Worm (Caenorhabditis elegans): ENCODE data around the gene cpna-5.

cpna-5 gene

DNA sequence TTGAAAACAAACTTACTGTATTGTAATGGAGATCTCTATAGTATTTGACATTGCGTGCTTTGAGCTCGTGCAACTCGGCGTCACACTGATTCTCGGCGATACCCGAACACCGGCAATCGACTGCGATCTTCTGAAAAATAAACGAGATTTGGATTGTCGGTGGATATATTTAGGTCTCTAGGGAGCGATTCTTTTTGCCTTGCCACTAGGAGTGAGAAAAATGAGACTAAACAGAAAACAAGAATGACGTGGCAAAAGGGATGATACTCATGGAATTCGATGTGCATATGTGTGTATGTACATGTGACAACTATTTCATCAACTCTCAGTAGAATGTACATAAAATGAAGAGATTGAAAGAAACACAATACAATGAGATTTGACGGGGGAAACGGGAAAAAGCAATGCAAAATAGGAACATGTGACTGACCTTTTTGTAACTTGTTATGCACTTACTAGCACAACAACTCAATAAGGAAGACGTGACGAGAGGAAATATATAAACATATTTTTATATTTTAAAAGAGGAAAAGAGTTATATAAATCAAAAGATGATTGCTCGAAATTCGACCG lies 3.7 kb downstream of the cpna-5 start:
- TF ChIP-seq tra-4 (tag; optimal IDR thresholded peaks at IDR 0.05) (no peak), pes-1 (GFP tag; IDR thresholded peaks at IDR 0.05) (no peak), tbx-11 (GFP tag; IDR thresholded peaks at IDR 0.05) (no peak), hmg-4 (GFP tag; optimal IDR thresholded peaks at IDR 0.05) (no peak)

DNA sequence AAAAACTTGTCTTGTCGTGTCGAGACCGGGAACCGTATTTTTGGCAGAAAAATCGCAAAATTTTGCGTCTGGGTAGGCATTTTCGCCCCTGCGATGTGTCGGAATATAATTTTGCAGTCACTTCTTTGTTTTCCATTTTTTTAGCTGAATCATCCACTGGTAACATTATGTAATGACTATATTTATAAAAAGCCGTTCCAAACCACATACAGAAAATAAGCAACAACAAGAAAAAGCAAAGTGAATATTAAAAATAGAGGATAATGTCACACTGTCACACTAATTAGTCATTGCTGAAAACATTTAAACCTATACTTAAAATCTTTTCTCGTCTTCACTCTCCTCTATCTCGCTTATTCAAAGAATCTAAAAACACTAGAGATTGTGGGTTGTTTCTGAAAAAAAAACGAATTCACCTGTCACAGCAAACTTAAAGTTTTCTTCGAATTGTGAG lies 9.1 kb downstream of the cpna-5 start, which contains the start of gene sre-1:
Gene sre-1, plus strand, starts transcription at position 404 of the 454 bp plus-strand sequence.
- TF ChIP-seq aly-1 (tag; optimal IDR thresholded peaks at IDR 0.05) (no peak), hmbx-1 (tag; optimal IDR thresholded peaks at IDR 0.05) (no peak), ceh-36 (tag; optimal IDR thresholded peaks at IDR 0.05) (no peak), sea-1 (GFP tag; conservative IDR thresholded peaks at IDR 0.05) (no peak), hmg-4 (GFP tag; optimal IDR thresholded peaks at IDR 0.05) (no peak), ama-1 (optimal IDR thresholded peaks at IDR 0.05) (no peak), tbx-37 (GFP tag; conservative IDR thresholded peaks at IDR 0.05) (no peak), F13C5.2 (tag; optimal IDR thresholded peaks at IDR 0.05) (no peak), ceh-13 (GFP tag; optimal IDR thresholded peaks at IDR 0.05) (no peak), pes-1 (GFP tag; IDR thresholded peaks at IDR 0.05) (no peak), tbx-11 (GFP tag; IDR thresholded peaks at IDR 0.05) (no peak), hnd-1 (tag; optimal IDR thresholded peaks at IDR 0.05) (no peak), flt-1 (GFP tag; IDR thresholded peaks at IDR 0.05) (no peak)

DNA sequence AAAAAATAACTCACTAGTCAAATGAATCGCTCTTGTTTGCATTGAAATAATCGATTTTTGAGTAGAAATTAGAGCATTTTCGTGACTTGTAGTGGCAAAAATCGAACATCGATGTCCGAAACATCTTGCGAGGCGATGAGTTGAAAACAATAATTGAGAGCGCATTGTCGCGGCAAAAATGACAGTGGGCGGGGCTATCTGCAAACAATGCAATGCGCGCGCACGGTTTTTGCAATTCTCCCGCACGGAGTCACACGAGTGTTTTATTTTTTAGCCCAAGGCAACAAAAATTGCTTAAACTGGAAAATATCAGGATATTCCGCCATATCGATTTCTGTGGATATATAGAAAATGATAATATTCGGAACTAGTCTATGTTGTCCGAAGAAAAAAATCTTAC lies 9.9 kb downstream of the cpna-5 start, which contains the start of gene B0495.9:
Gene B0495.9, minus strand, starts transcription at position 171 of the 400 bp plus-strand sequence.
- TF ChIP-seq pes-1 (GFP tag; IDR thresholded peaks at IDR 0.05) (peak; percentile 91), tbx-11 (GFP tag; IDR thresholded peaks at IDR 0.05) (peak; percentile 84), ama-1 (optimal IDR thresholded peaks at IDR 0.05) (no peak), aly-1 (tag; optimal IDR thresholded peaks at IDR 0.05) (peak; percentile 83), B0310.2 (tag; optimal IDR thresholded peaks at IDR 0.05) (peak; percentile 76), hmbx-1 (tag; optimal IDR thresholded peaks at IDR 0.05) (peak; percentile 49), sea-1 (GFP tag; conservative IDR thresholded peaks at IDR 0.05) (peak; percentile 91), scrt-1 (GFP tag; IDR thresholded peaks at IDR 0.05) (peak; percentile 90), ceh-36 (tag; optimal IDR thresholded peaks at IDR 0.05) (peak; percentile 77), ets-7 (tag; optimal IDR thresholded peaks at IDR 0.05) (peak; percentile 91), hnd-1 (tag; optimal IDR thresholded peaks at IDR 0.05) (peak; percentile 77), tra-4 (tag; optimal IDR thresholded peaks at IDR 0.05) (peak; percentile 66), flt-1 (GFP tag; IDR thresholded peaks at IDR 0.05) (peak; percentile 85), ceh-13 (GFP tag; optimal IDR thresholded peaks at IDR 0.05) (peak; percentile 80), F13C5.2 (tag; optimal IDR thresholded peaks at IDR 0.05) (peak; percentile 95), hmg-4 (GFP tag; optimal IDR thresholded peaks at IDR 0.05) (peak; percentile 91), tbx-37 (GFP tag; conservative IDR thresholded peaks at IDR 0.05) (peak; percentile 81)

DNA sequence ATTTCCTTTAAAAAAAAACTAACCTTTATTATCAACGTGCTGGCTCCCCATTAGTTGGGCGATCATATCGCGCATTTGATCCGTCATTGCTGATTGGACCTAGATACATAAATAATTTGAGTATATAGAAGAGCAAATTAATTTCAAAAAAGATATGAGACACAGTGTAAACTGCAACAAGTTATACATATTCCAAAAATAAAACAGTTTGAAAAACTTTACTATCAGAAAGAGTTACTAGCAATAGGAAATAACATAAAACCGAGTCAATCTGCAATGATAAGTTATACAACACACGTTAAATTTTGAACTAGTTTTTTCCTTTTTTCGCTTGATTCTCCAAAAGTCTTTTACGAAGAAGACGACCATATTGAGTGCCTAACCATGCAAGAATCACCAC lies 11.0 kb downstream of the cpna-5 start, which contains the start of gene luc-7L:
Gene luc-7L, minus strand, starts transcription at position 101 of the 400 bp plus-strand sequence.
- TF ChIP-seq ets-7 (tag; optimal IDR thresholded peaks at IDR 0.05) (no peak), F13C5.2 (tag; optimal IDR thresholded peaks at IDR 0.05) (no peak), sea-1 (GFP tag; conservative IDR thresholded peaks at IDR 0.05) (no peak), tbx-11 (GFP tag; IDR thresholded peaks at IDR 0.05) (no peak), hnd-1 (tag; optimal IDR thresholded peaks at IDR 0.05) (no peak), hmbx-1 (tag; optimal IDR thresholded peaks at IDR 0.05) (no peak), B0310.2 (tag; optimal IDR thresholded peaks at IDR 0.05) (no peak), aly-1 (tag; optimal IDR thresholded peaks at IDR 0.05) (no peak)

DNA sequence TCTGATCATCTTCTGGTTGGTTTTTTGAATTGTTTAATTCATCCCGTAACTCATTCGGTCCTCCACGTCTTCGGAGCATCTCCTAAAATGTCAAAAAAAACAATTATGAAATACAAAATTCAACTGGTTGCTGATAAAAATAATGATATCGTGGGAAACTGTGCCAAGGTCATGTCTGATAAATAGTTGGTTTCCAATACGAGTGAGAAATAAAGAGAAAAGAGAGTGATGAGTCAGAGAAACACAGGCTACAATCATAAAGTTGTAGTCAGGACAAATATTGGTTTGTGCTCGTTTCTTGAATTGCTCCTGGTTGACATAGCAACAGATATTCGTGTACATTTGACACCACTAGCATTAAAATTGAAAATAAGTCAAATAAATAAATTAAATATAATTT lies 13.2 kb downstream of the cpna-5 start, which contains the start of gene B0495.7:
Gene B0495.7, minus strand, starts transcription at position 82 of the 400 bp plus-strand sequence.
- TF ChIP-seq B0310.2 (tag; optimal IDR thresholded peaks at IDR 0.05), result no peak
- no peak for TF ChIP-seq aly-1 (tag; optimal IDR thresholded peaks at IDR 0.05)
- no peak for TF ChIP-seq hmbx-1 (tag; optimal IDR thresholded peaks at IDR 0.05)
- TF ChIP-seq ama-1 (optimal IDR thresholded peaks at IDR 0.05), result no peak
- no peak for TF ChIP-seq F13C5.2 (tag; optimal IDR thresholded peaks at IDR 0.05)
- no peak for TF ChIP-seq sea-1 (GFP tag; conservative IDR thresholded peaks at IDR 0.05)
- TF ChIP-seq ets-7 (tag; optimal IDR thresholded peaks at IDR 0.05), result no peak
- no peak for TF ChIP-seq hnd-1 (tag; optimal IDR thresholded peaks at IDR 0.05)
- no peak for TF ChIP-seq tbx-37 (GFP tag; conservative IDR thresholded peaks at IDR 0.05)

DNA sequence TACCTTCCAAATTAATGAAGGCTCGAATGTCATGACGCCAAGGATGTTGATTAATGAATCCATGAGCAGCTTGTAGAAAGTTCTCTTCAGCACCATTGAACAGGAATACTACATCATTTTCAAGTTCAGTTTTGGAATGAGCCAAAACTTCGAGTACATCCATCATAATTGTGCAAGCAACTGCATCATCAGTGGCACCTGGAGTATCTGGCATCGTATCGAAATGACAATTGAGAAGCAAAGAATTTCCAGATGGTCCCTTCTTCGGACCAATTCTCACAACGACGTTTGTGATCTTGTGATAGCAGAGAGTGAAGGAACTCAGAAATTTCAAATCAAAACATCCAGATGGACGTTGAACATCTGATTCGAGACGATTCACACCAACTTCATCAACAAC lies 14.0 kb downstream of the cpna-5 start:
- no peak for TF ChIP-seq hmg-4 (GFP tag; optimal IDR thresholded peaks at IDR 0.05)
- no peak for TF ChIP-seq ama-1 (optimal IDR thresholded peaks at IDR 0.05)
- TF ChIP-seq B0310.2 (tag; optimal IDR thresholded peaks at IDR 0.05), result no peak
- TF ChIP-seq tra-4 (tag; optimal IDR thresholded peaks at IDR 0.05), result no peak

DNA sequence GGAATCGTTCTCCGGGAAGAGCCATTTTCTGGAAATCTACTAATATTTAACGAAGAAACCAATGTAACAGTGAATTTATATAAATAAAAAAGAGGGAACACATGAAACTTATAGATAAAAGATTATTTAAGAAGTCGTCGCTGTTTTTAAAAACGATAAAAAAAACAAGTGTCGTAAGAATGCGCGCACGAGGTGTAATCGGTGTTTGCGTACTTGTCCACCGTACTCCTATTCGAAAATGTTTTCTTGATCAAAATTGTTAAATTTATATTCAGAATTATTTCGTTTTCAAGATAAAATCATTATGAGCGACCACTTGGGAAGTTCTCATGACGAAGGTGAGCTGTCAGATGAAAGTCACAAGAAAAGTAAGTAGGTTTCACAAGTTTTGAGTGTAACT lies 19.4 kb downstream of the cpna-5 start, which contains the start of the genes moa-2 and cdk-11.1:
Gene moa-2, minus strand, starts transcription at position 25 of the 400 bp plus-strand sequence.
Gene cdk-11.1, plus strand, starts transcription at position 227 of the 400 bp plus-strand sequence.
- no peak for TF ChIP-seq tbx-37 (GFP tag; conservative IDR thresholded peaks at IDR 0.05)
- TF ChIP-seq ama-1 (optimal IDR thresholded peaks at IDR 0.05), result no peak
- TF ChIP-seq F13C5.2 (tag; optimal IDR thresholded peaks at IDR 0.05), result no peak
- no peak for TF ChIP-seq aly-1 (tag; optimal IDR thresholded peaks at IDR 0.05)
- TF ChIP-seq ets-7 (tag; optimal IDR thresholded peaks at IDR 0.05), result no peak
- no peak for TF ChIP-seq tra-4 (tag; optimal IDR thresholded peaks at IDR 0.05)
- TF ChIP-seq sea-1 (GFP tag; conservative IDR thresholded peaks at IDR 0.05), result no peak
- no peak for TF ChIP-seq pes-1 (GFP tag; IDR thresholded peaks at IDR 0.05)
- no peak for TF ChIP-seq hmbx-1 (tag; optimal IDR thresholded peaks at IDR 0.05)
- no peak for TF ChIP-seq flt-1 (GFP tag; IDR thresholded peaks at IDR 0.05)
- no peak for TF ChIP-seq ceh-13 (GFP tag; optimal IDR thresholded peaks at IDR 0.05)
- no peak for TF ChIP-seq hmg-4 (GFP tag; optimal IDR thresholded peaks at IDR 0.05)
- no peak for TF ChIP-seq tbx-11 (GFP tag; IDR thresholded peaks at IDR 0.05)
- no peak for TF ChIP-seq ceh-36 (tag; optimal IDR thresholded peaks at IDR 0.05)
- TF ChIP-seq scrt-1 (GFP tag; IDR thresholded peaks at IDR 0.05), result no peak
- TF ChIP-seq hnd-1 (tag; optimal IDR thresholded peaks at IDR 0.05), result no peak
- no peak for TF ChIP-seq B0310.2 (tag; optimal IDR thresholded peaks at IDR 0.05)
